Worm (Caenorhabditis elegans) whole organism, L2 larva: ENCODE data around the gene skpo-1.
"Not testable (repeated sequence)": the region's sequence is repeated elsewhere in the genome, so short reads cannot be mapped to it uniquely, and the experiment has no call there.

ENCODE experiments used
- C34F6.9 ChIP-seq: fragments of 150-350 bp; optimal IDR thresholded peaks from 2 replicates; lab custom pipeline; 2014; ENCODE audit warnings: missing biosample characterization, missing genetic modification characterization
- F13H6.1 ChIP-seq: sonication (generic microtip); optimal IDR thresholded peaks from 2 replicates; lab custom pipeline; 2016; ENCODE audit warnings: missing genetic modification characterization, missing compliant biosample characterization
- R02D3.7 ChIP-seq: fragments of 150-350 bp; optimal IDR thresholded peaks from 2 replicates; lab custom pipeline; 2014; ENCODE audit warnings: missing biosample characterization, missing genetic modification characterization
- aly-2 ChIP-seq: fragments of 150-350 bp; optimal IDR thresholded peaks from 2 replicates; lab custom pipeline; 2014; ENCODE audit warnings: missing biosample characterization, missing genetic modification characterization
- blmp-1 ChIP-seq: sonication (generic microtip); optimal IDR thresholded peaks from 2 replicates; lab custom pipeline; 2017; ENCODE audit warnings: missing genetic modification characterization, mild to moderate bottlenecking, missing compliant biosample characterization, antibody characterized with exemption, moderate library complexity; ENCODE audit not compliant: insufficient read depth
- ceh-16 ChIP-seq: fragments of 150-350 bp; optimal IDR thresholded peaks from 2 replicates; lab custom pipeline; 2014; ENCODE audit warnings: missing biosample characterization, missing genetic modification characterization
- ceh-82 ChIP-seq: fragments of 150-350 bp; optimal IDR thresholded peaks from 2 replicates; lab custom pipeline; 2014; ENCODE audit warnings: missing biosample characterization, missing genetic modification characterization
- crh-2 ChIP-seq: sonication (generic microtip); optimal IDR thresholded peaks from 2 replicates; lab custom pipeline; 2017; ENCODE audit warnings: missing biosample characterization, missing genetic modification characterization
- dmd-4 ChIP-seq: sonication (generic microtip); optimal IDR thresholded peaks from 2 replicates; lab custom pipeline; 2017; ENCODE audit warnings: missing biosample characterization, missing genetic modification characterization
- elt-1 ChIP-seq: fragments of 150-350 bp; optimal IDR thresholded peaks from 2 replicates; lab custom pipeline; 2014; ENCODE audit warnings: missing biosample characterization, missing genetic modification characterization
- gmeb-1 ChIP-seq: fragments of 150-350 bp; optimal IDR thresholded peaks from 2 replicates; lab custom pipeline; 2014; ENCODE audit warnings: missing biosample characterization, missing genetic modification characterization
- lin-11 ChIP-seq: fragments of 150-350 bp; sonication (generic microtip); optimal IDR thresholded peaks from 2 replicates; lab custom pipeline; 2014; ENCODE audit warnings: missing biosample characterization, missing genetic modification characterization, inconsistent platforms, mixed read lengths
- lsy-2 ChIP-seq, 2 experiments: fragments of 150-350 bp in 1 of 2; sonication (generic microtip) in 1 of 2; optimal IDR thresholded peaks; 2 replicates each; lab custom pipeline; 2014 to 2017; ENCODE audit warnings: missing biosample characterization in 2 of 2, missing genetic modification characterization in 2 of 2
- mab-5 ChIP-seq: fragments of 150-350 bp; optimal IDR thresholded peaks from 2 replicates; lab custom pipeline; 2014; ENCODE audit warnings: missing biosample characterization, missing genetic modification characterization
- mbf-1 ChIP-seq: sonication (generic microtip); optimal IDR thresholded peaks from 2 replicates; lab custom pipeline; 2017; ENCODE audit warnings: missing biosample characterization, missing genetic modification characterization
- nhr-10 ChIP-seq: sonication (generic microtip); optimal IDR thresholded peaks from 2 replicates; lab custom pipeline; 2017; ENCODE audit warnings: missing biosample characterization, missing genetic modification characterization
- nhr-12 ChIP-seq: fragments of 150-350 bp; optimal IDR thresholded peaks from 2 replicates; lab custom pipeline; 2014; ENCODE audit warnings: missing biosample characterization, missing genetic modification characterization
- nhr-129 ChIP-seq: fragments of 150-350 bp; optimal IDR thresholded peaks from 2 replicates; lab custom pipeline; 2014; ENCODE audit warnings: missing biosample characterization, missing genetic modification characterization
- nhr-21 ChIP-seq: fragments of 150-350 bp; optimal IDR thresholded peaks from 2 replicates; lab custom pipeline; 2014; ENCODE audit warnings: missing biosample characterization, missing genetic modification characterization
- nhr-23 ChIP-seq: fragments of 150-350 bp; optimal IDR thresholded peaks from 2 replicates; lab custom pipeline; 2014; ENCODE audit warnings: missing biosample characterization, missing genetic modification reagents, missing genetic modification characterization
- nhr-237 ChIP-seq: fragments of 150-350 bp; optimal IDR thresholded peaks from 2 replicates; lab custom pipeline; 2014; ENCODE audit warnings: missing biosample characterization, missing genetic modification characterization
- nhr-25 ChIP-seq: fragments of 150-350 bp; sonication (generic microtip); optimal IDR thresholded peaks from 3 replicates; lab custom pipeline; 2014; ENCODE audit warnings: missing biosample characterization, missing genetic modification characterization
- nhr-6 ChIP-seq: fragments of 150-350 bp; optimal IDR thresholded peaks from 2 replicates; lab custom pipeline; 2014; ENCODE audit warnings: missing biosample characterization, missing genetic modification characterization
- nhr-77 ChIP-seq: fragments of 150-350 bp; optimal IDR thresholded peaks from 2 replicates; lab custom pipeline; 2014; ENCODE audit warnings: missing biosample characterization, missing genetic modification characterization
- sem-4 ChIP-seq: fragments of 150-350 bp; optimal IDR thresholded peaks from 2 replicates; lab custom pipeline; 2014; ENCODE audit warnings: missing biosample characterization, missing genetic modification reagents, missing genetic modification characterization
- skn-1 ChIP-seq: sonication (generic microtip); optimal IDR thresholded peaks from 2 replicates; lab custom pipeline; 2017; ENCODE audit warnings: missing biosample characterization, missing genetic modification characterization
- sma-3 ChIP-seq: sonication (generic microtip); optimal IDR thresholded peaks from 2 replicates; lab custom pipeline; 2016; ENCODE audit warnings: missing genetic modification reagents, missing genetic modification characterization, missing compliant biosample characterization
- sma-9 ChIP-seq, 2 experiments: fragments of 150-350 bp in 1 of 2; sonication (generic microtip) in 1 of 2; optimal IDR thresholded peaks; 2 replicates each; lab custom pipeline; 2014 to 2016; ENCODE audit warnings: missing genetic modification characterization in 2 of 2, mild to moderate bottlenecking in 1 of 2, missing biosample characterization in 1 of 2, missing compliant biosample characterization in 1 of 2, missing genetic modification reagents in 1 of 2, moderate library complexity in 1 of 2
- unc-39 ChIP-seq: fragments of 150-350 bp; optimal IDR thresholded peaks from 2 replicates; lab custom pipeline; 2014; ENCODE audit warnings: missing biosample characterization, missing genetic modification characterization
- unc-55 ChIP-seq: fragments of 150-350 bp; sonication (generic microtip); optimal IDR thresholded peaks from 3 replicates; lab custom pipeline; 2014; ENCODE audit warnings: missing biosample characterization, missing genetic modification reagents, missing genetic modification characterization
- unc-62 ChIP-seq: fragments of 150-350 bp; optimal IDR thresholded peaks from 2 replicates; lab custom pipeline; 2014; ENCODE audit warnings: missing biosample characterization, missing genetic modification reagents, missing genetic modification characterization
- ztf-11 ChIP-seq: sonication (generic microtip); optimal IDR thresholded peaks from 2 replicates; lab custom pipeline; 2017; ENCODE audit warnings: missing biosample characterization, missing genetic modification characterization
- ztf-4 ChIP-seq: fragments of 150-350 bp; optimal IDR thresholded peaks from 2 replicates; lab custom pipeline; 2014; ENCODE audit warnings: missing biosample characterization, missing genetic modification characterization

skpo-1 gene

ce11 chrII:8431954-8432353 is 27.3 kb upstream of the skpo-1 start, which contains the start of gene acp-2:
acp-2 (minus strand) TSS chrII:8432054.
- TF ChIP-seq unc-39 (tag; lab: Kevin White, UChicago) (no peak), unc-55 (no peak), ztf-4 (tag; lab: Kevin White, UChicago) (no peak), lin-11 (no peak), aly-2 (no peak), R02D3.7 (tag; lab: Kevin White, UChicago) (no peak), skn-1 (no peak), sma-9 (GFP tag; optimal IDR thresholded peaks at IDR 0.05; lab: Kevin White, UChicago) (no peak), sma-9 (tag; optimal IDR thresholded peaks at IDR 0.05; lab: Kevin White, UChicago) (no peak)

- TF ChIP-seq unc-55 (peak; percentile 45), mbf-1 (tag; lab: Kevin White, UChicago) (no peak), ztf-11 (no peak), nhr-25 (tag; lab: Kevin White, UChicago) (no peak), F13H6.1 (tag; lab: Kevin White, UChicago) (no peak), crh-2 (tag; lab: Kevin White, UChicago) (peak; percentile 39), C34F6.9 (tag; lab: Kevin White, UChicago) (peak; percentile 26), unc-62 (GFP tag; lab: Kevin White, UChicago) (no peak), aly-2 (no peak), nhr-129 (peak; percentile 37), sma-3 (GFP tag; lab: Kevin White, UChicago) (peak; percentile 1), lsy-2 (tag; optimal IDR thresholded peaks at IDR 0.05; lab: Kevin White, UChicago) (peak in 1 of 2 experiments; percentile 60), ztf-4 (tag; lab: Kevin White, UChicago) (no peak)
- TF ChIP-seq, all 48 proteins: peak for 6
Observed at ce11 chrII:8428947-8429919, 24.6 kb upstream of the skpo-1 start.

ce11 chrII:8428758-8428946 is 24.0 kb upstream of the skpo-1 start, which contains the start of gene F14E5.2:
F14E5.2 (minus strand) TSS chrII:8428858.
- TF ChIP-seq nhr-77 (tag; lab: Kevin White, UChicago) (no peak), ceh-16 (tag; lab: Kevin White, UChicago) (no peak), dmd-4 (tag; lab: Kevin White, UChicago) (no peak), nhr-23 (tag; lab: Kevin White, UChicago) (no peak), unc-55 (no peak), lin-11 (no peak), R02D3.7 (tag; lab: Kevin White, UChicago) (no peak), nhr-237 (tag; lab: Kevin White, UChicago) (no peak), nhr-25 (tag; lab: Kevin White, UChicago) (no peak)

DNA sequence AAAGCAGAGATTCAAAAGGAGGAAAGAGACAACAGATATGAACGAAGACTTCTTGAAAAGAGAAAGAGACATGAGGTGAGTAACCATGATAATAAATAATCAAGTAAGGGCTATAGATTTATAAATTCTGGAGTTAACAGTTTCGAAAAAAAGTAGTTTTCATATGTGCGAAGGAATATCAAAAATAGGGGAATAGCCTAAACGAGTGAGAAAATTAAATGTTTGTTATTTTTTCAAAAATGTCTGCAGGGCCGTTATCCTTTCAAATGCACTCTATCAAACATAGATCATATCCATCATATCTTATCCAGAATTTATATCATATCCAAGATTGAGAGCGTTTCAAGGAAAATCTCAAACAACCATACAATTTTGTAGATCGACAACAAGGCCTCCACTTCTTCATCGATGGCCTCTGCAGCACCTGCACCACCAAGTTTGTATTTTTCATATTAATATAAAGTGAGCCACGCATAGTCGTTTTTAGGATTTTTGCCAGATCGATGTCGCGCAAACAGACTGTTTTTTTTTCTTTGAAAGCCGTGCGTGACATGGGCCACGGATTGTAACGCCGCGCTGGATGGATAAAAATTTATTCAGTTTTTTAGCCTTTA is 16.2 kb upstream of the skpo-1 start:
- TF ChIP-seq nhr-25 (tag; lab: Kevin White, UChicago): peak; percentile 85
- TF ChIP-seq nhr-12: peak; percentile 85
- TF ChIP-seq nhr-6 (tag; lab: Kevin White, UChicago): no peak

ce11 chrII:8419798-8420197 is 15.2 kb upstream of the skpo-1 start, which contains the start of gene F14E5.8:
F14E5.8 (plus strand) TSS chrII:8420098.
- not testable (repeated sequence) for TF ChIP-seq nhr-10 (tag; lab: Kevin White, UChicago); unc-39 (tag; lab: Kevin White, UChicago); aly-2

- TF ChIP-seq nhr-21 (no peak), gmeb-1 (no peak), nhr-77 (tag; lab: Kevin White, UChicago) (no peak), dmd-4 (tag; lab: Kevin White, UChicago) (no peak), elt-1 (tag; lab: Kevin White, UChicago) (no peak), ztf-4 (tag; lab: Kevin White, UChicago) (no peak), nhr-12 (peak; percentile 81), nhr-10 (tag; lab: Kevin White, UChicago) (no peak), ceh-82 (tag; lab: Kevin White, UChicago) (no peak), sem-4 (no peak), nhr-25 (tag; lab: Kevin White, UChicago) (peak; percentile 76), ceh-16 (tag; lab: Kevin White, UChicago) (no peak), lsy-2 (tag; optimal IDR thresholded peaks at IDR 0.05; lab: Kevin White, UChicago) (no peak), blmp-1 (tag; lab: Kevin White, UChicago) (no peak), nhr-237 (tag; lab: Kevin White, UChicago) (no peak), skn-1 (no peak), unc-55 (no peak), mab-5 (tag; lab: Kevin White, UChicago) (peak; percentile 25)
Observed at ce11 chrII:8419015-8419414, 14.4 kb upstream of the skpo-1 start.
